Worm (Caenorhabditis elegans) whole organism, young adult: ENCODE measurements around the gene lap-1.
A peak's percentile ranks its signal among the peaks of the same experiment; 100 is the strongest.

Source experiments
- B0261.1 ChIP-seq: sonication (generic microtip); optimal IDR thresholded peaks from 2 replicates; lab custom pipeline; 2016; ENCODE audit warnings: mild to moderate bottlenecking, missing genetic modification characterization, moderate library complexity, missing compliant biosample characterization
- C06A6.2 ChIP-seq: fragments of 200-800 bp; sonication (Bioruptor generic); conservative IDR thresholded peaks from 2 replicates; pipeline ENCODE4 v1.3.6; 2022; ENCODE audit warnings: missing genetic modification characterization, missing compliant biosample characterization
- F22D6.2 ChIP-seq: sonication (generic microtip); optimal IDR thresholded peaks from 2 replicates; lab custom pipeline; 2016; ENCODE audit warnings: mild to moderate bottlenecking, missing genetic modification characterization, missing compliant biosample characterization
- F33H1.4 ChIP-seq: fragments of 200-800 bp; sonication (Bioruptor generic); IDR thresholded peaks from 2 replicates; pipeline ENCODE4 v1.3.6; 2022; ENCODE audit warnings: missing genetic modification reagents, missing genetic modification characterization, missing compliant biosample characterization
- F37B4.10 ChIP-seq: fragments of 200-800 bp; sonication (Bioruptor generic); IDR thresholded peaks from 2 replicates; pipeline ENCODE4 v1.3.6; 2022; ENCODE audit warnings: missing genetic modification characterization, missing compliant biosample characterization
- F57A8.1 ChIP-seq: fragments of 200-800 bp; sonication (Bioruptor generic); optimal IDR thresholded peaks from 2 replicates; lab custom pipeline; 2018; ENCODE audit warnings: mild to moderate bottlenecking, missing genetic modification characterization, moderate library complexity, missing compliant biosample characterization
- T26A5.8 ChIP-seq: sonication (generic microtip); optimal IDR thresholded peaks from 2 replicates; lab custom pipeline; 2016; ENCODE audit warnings: missing genetic modification characterization, missing compliant biosample characterization
- Y53F4B.3 ChIP-seq: fragments of 200-800 bp; sonication (Bioruptor generic); IDR thresholded peaks from 2 replicates; pipeline ENCODE4 v1.3.6; 2022; ENCODE audit warnings: missing genetic modification reagents, missing genetic modification characterization, missing compliant biosample characterization
- Y67H2A.10 ChIP-seq: fragments of 200-800 bp; sonication (Bioruptor generic); conservative IDR thresholded peaks from 2 replicates; pipeline ENCODE4 v1.3.6; 2022; ENCODE audit warnings: missing genetic modification reagents, missing genetic modification characterization, missing compliant biosample characterization
- akir-1 ChIP-seq: fragments of 200-800 bp; sonication (Bioruptor generic); optimal IDR thresholded peaks from 2 replicates; lab custom pipeline; 2018; ENCODE audit warnings: mild to moderate bottlenecking, missing genetic modification characterization, moderate library complexity, missing compliant biosample characterization
- athp-1 ChIP-seq: sonication (generic microtip); optimal IDR thresholded peaks from 2 replicates; lab custom pipeline; 2017; ENCODE audit warnings: mild to moderate bottlenecking, missing genetic modification characterization, missing compliant biosample characterization
- attf-6 ChIP-seq: fragments of 200-800 bp; sonication (Bioruptor generic); IDR thresholded peaks from 2 replicates; pipeline ENCODE4 v1.3.6; 2022; ENCODE audit warnings: missing genetic modification reagents, missing genetic modification characterization, missing compliant biosample characterization
- bed-2 ChIP-seq: fragments of 200-800 bp; sonication (Bioruptor generic); IDR thresholded peaks from 2 replicates; pipeline ENCODE4 v1.3.6; 2022; ENCODE audit warnings: missing genetic modification reagents, missing genetic modification characterization, missing compliant biosample characterization
- ceh-40 ChIP-seq: fragments of 200-800 bp; sonication (Bioruptor generic); IDR thresholded peaks from 2 replicates; pipeline ENCODE4 v1.3.6; 2022; ENCODE audit warnings: missing genetic modification characterization, missing compliant biosample characterization
- ceh-58 ChIP-seq: fragments of 200-800 bp; sonication (Bioruptor generic); IDR thresholded peaks from 2 replicates; pipeline ENCODE4 v1.3.6; 2022; ENCODE audit warnings: missing genetic modification characterization, missing compliant biosample characterization
- ceh-79 ChIP-seq: sonication (generic microtip); optimal IDR thresholded peaks from 2 replicates; lab custom pipeline; 2017; ENCODE audit warnings: mild to moderate bottlenecking, missing genetic modification characterization, missing compliant biosample characterization
- ceh-91 ChIP-seq: fragments of 200-800 bp; sonication (Bioruptor generic); IDR thresholded peaks from 2 replicates; pipeline ENCODE4 v1.3.6; 2022; ENCODE audit warnings: missing genetic modification reagents, missing genetic modification characterization, missing compliant biosample characterization
- dox-1 ChIP-seq: fragments of 200-800 bp; sonication (Bioruptor generic); IDR thresholded peaks from 2 replicates; pipeline ENCODE4 v1.3.6; 2022; ENCODE audit warnings: missing genetic modification reagents, missing genetic modification characterization, missing compliant biosample characterization
- dpff-1 ChIP-seq: sonication (generic microtip); optimal IDR thresholded peaks from 2 replicates; lab custom pipeline; 2017; ENCODE audit warnings: mild to moderate bottlenecking, missing genetic modification characterization, missing compliant biosample characterization
- ekl-4 ChIP-seq: fragments of 200-800 bp; sonication (Bioruptor generic); IDR thresholded peaks from 2 replicates; pipeline ENCODE4 v1.3.6; 2022; ENCODE audit warnings: missing genetic modification reagents, missing genetic modification characterization, missing compliant biosample characterization
- ets-4 ChIP-seq: fragments of 200-800 bp; sonication (Bioruptor generic); optimal IDR thresholded peaks from 2 replicates; lab custom pipeline; 2018; ENCODE audit warnings: mild to moderate bottlenecking, missing genetic modification characterization, missing compliant biosample characterization
- gei-17 ChIP-seq: fragments of 200-800 bp; sonication (Bioruptor generic); optimal IDR thresholded peaks from 2 replicates; lab custom pipeline; 2018; ENCODE audit warnings: mild to moderate bottlenecking, missing genetic modification characterization, missing compliant biosample characterization
- hlh-12 ChIP-seq: sonication (generic microtip); optimal IDR thresholded peaks from 2 replicates; lab custom pipeline; 2016; ENCODE audit warnings: missing genetic modification characterization, missing compliant biosample characterization
- hsf-1 ChIP-seq: fragments of 200-800 bp; sonication (Bioruptor generic); IDR thresholded peaks from 2 replicates; pipeline ENCODE4 v1.3.6; 2022; ENCODE audit warnings: missing genetic modification reagents, missing genetic modification characterization, missing compliant biosample characterization
- let-526 ChIP-seq: fragments of 200-800 bp; sonication (Bioruptor generic); IDR thresholded peaks from 2 replicates; pipeline ENCODE4 v1.3.6; 2022; ENCODE audit warnings: missing genetic modification reagents, missing genetic modification characterization, missing compliant biosample characterization
- lin-26 ChIP-seq: fragments of 200-800 bp; sonication (Bioruptor generic); IDR thresholded peaks from 2 replicates; pipeline ENCODE4 v1.3.6; 2022; ENCODE audit warnings: missing genetic modification reagents, missing genetic modification characterization, missing compliant biosample characterization
- lir-1 ChIP-seq: fragments of 200-800 bp; sonication (Bioruptor generic); conservative IDR thresholded peaks from 2 replicates; pipeline ENCODE4 v1.3.6; 2022; ENCODE audit warnings: missing genetic modification reagents, missing genetic modification characterization, missing compliant biosample characterization
- lsl-1 ChIP-seq: fragments of 200-800 bp; sonication (Bioruptor generic); optimal IDR thresholded peaks from 2 replicates; lab custom pipeline; 2018; ENCODE audit warnings: mild to moderate bottlenecking, missing genetic modification characterization, moderate library complexity, missing compliant biosample characterization
- madf-10 ChIP-seq: sonication (generic microtip); optimal IDR thresholded peaks from 2 replicates; lab custom pipeline; 2016; ENCODE audit warnings: mild to moderate bottlenecking, missing genetic modification characterization, missing compliant biosample characterization
- madf-3 ChIP-seq: fragments of 200-800 bp; sonication (Bioruptor generic); IDR thresholded peaks from 2 replicates; pipeline ENCODE4 v1.3.6; 2022; ENCODE audit warnings: missing genetic modification reagents, missing genetic modification characterization, missing compliant biosample characterization
- mcd-1 ChIP-seq: fragments of 200-800 bp; sonication (Bioruptor generic); IDR thresholded peaks from 2 replicates; pipeline ENCODE4 v1.3.6; 2022; ENCODE audit warnings: missing genetic modification reagents, missing genetic modification characterization, missing compliant biosample characterization
- mel-28 ChIP-seq: sonication (generic microtip); optimal IDR thresholded peaks from 2 replicates; lab custom pipeline; 2016; ENCODE audit warnings: borderline replicate concordance, mild to moderate bottlenecking, missing genetic modification characterization, missing compliant biosample characterization
- mes-4 ChIP-seq: sonication (generic microtip); optimal IDR thresholded peaks from 2 replicates; lab custom pipeline; 2016; ENCODE audit warnings: missing genotype, missing genetic modification characterization, missing compliant biosample characterization
- nfya-2 ChIP-seq: fragments of 200-800 bp; sonication (Bioruptor generic); IDR thresholded peaks from 2 replicates; pipeline ENCODE4 v1.3.6; 2022; ENCODE audit warnings: missing genetic modification reagents, missing genetic modification characterization, missing compliant biosample characterization
- nfyb-1 ChIP-seq: fragments of 200-800 bp; sonication (Bioruptor generic); IDR thresholded peaks from 2 replicates; pipeline ENCODE4 v1.3.6; 2022; ENCODE audit warnings: missing genetic modification reagents, missing genetic modification characterization, missing compliant biosample characterization
- nhr-120 ChIP-seq: fragments of 200-800 bp; sonication (Bioruptor generic); IDR thresholded peaks from 2 replicates; pipeline ENCODE4 v1.3.6; 2022; ENCODE audit warnings: missing genetic modification characterization, missing compliant biosample characterization
- nhr-27 ChIP-seq: fragments of 200-800 bp; sonication (Bioruptor generic); optimal IDR thresholded peaks from 2 replicates; lab custom pipeline; 2018; ENCODE audit warnings: mild to moderate bottlenecking, missing genetic modification characterization, moderate library complexity, missing compliant biosample characterization
- nhr-80 ChIP-seq: sonication (generic microtip); optimal IDR thresholded peaks from 2 replicates; lab custom pipeline; 2016; ENCODE audit warnings: missing genetic modification characterization, missing compliant biosample characterization
- pbrm-1 ChIP-seq: fragments of 200-800 bp; sonication (Bioruptor generic); IDR thresholded peaks from 2 replicates; pipeline ENCODE4 v1.3.6; 2022; ENCODE audit warnings: missing genetic modification reagents, missing genetic modification characterization, missing compliant biosample characterization
- repo-1 ChIP-seq: sonication (generic microtip); optimal IDR thresholded peaks from 2 replicates; lab custom pipeline; 2017; ENCODE audit warnings: mild to moderate bottlenecking, missing genetic modification characterization, missing compliant biosample characterization
- rpc-1 ChIP-seq, 2 experiments: fragments of 150-350 bp in 1 of 2; sonication (generic microtip) in 1 of 2; optimal IDR thresholded peaks; 2 replicates each; lab custom pipeline; 2014 to 2018; ENCODE audit warnings: missing biosample characterization in 1 of 2, missing genetic modification characterization in 1 of 2, missing genetic modification reagents in 1 of 2, missing genotype in 1 of 2
- snpc-4 ChIP-seq, 5 experiments: fragments of 150-350 bp in 1 of 5; sonication (generic microtip) in 4 of 5; optimal IDR thresholded peaks; 2 replicates each; lab custom pipeline; 2014 to 2018; ENCODE audit warnings: missing genetic modification characterization in 5 of 5, missing biosample characterization in 3 of 5, antibody characterized with exemption in 2 of 5, mild to moderate bottlenecking in 2 of 5, missing compliant biosample characterization in 2 of 5, missing genotype in 2 of 5, moderate library complexity in 2 of 5, missing genetic modification reagents in 1 of 5
- sptf-2 ChIP-seq: fragments of 200-800 bp; sonication (Bioruptor generic); optimal IDR thresholded peaks from 2 replicates; lab custom pipeline; 2018; ENCODE audit warnings: mild to moderate bottlenecking, missing genetic modification characterization, missing compliant biosample characterization
- ztf-18 ChIP-seq: sonication (generic microtip); optimal IDR thresholded peaks from 2 replicates; lab custom pipeline; 2016; ENCODE audit warnings: missing genotype, mild to moderate bottlenecking, missing genetic modification characterization, missing compliant biosample characterization
- ztf-25 ChIP-seq: fragments of 200-800 bp; sonication (Bioruptor generic); IDR thresholded peaks from 2 replicates; pipeline ENCODE4 v1.3.6; 2022; ENCODE audit warnings: missing genetic modification reagents, missing genetic modification characterization, missing compliant biosample characterization
- ztf-6 ChIP-seq: fragments of 200-800 bp; sonication (Bioruptor generic); IDR thresholded peaks from 2 replicates; pipeline ENCODE4 v1.3.6; 2022; ENCODE audit warnings: missing genetic modification reagents, missing genetic modification characterization, missing compliant biosample characterization

Gene lap-1

ce11 chrIII:8446940-8447403, 45.2 kb upstream of the lap-1 start, which contains the start of gene rpn-3 (continued):
- TF ChIP-seq attf-6 (GFP tag; lab: Robert Waterston, UW), result peak; percentile 48; the same call in 1 of the 2 replicates
- TF ChIP-seq nfyb-1 (GFP tag; lab: Robert Waterston, UW), result peak; percentile 95
- no peak for TF ChIP-seq ets-4 (GFP tag; lab: Kevin White, UChicago)
- TF ChIP-seq nhr-80 (tag; lab: Kevin White, UChicago), result peak; percentile 19
- TF ChIP-seq lir-1 (GFP tag; lab: Robert Waterston, UW), result peak; percentile 83
- no peak for TF ChIP-seq mes-4 (tag; lab: Kevin White, UChicago)
- peak; percentile 80 for TF ChIP-seq ceh-91 (GFP tag; lab: Robert Waterston, UW)
- peak; percentile 84 for TF ChIP-seq dox-1 (GFP tag; lab: Robert Waterston, UW)
- no peak for TF ChIP-seq F57A8.1 (GFP tag; lab: Kevin White, UChicago)
- no peak for TF ChIP-seq ceh-40 (GFP tag; lab: Robert Waterston, UW)
- TF ChIP-seq mcd-1, result peak; percentile 99
- no peak for TF ChIP-seq T26A5.8 (tag; lab: Kevin White, UChicago)
- no peak; the same call in 1 of the 2 replicates for TF ChIP-seq Y53F4B.3
- peak; percentile 86 for TF ChIP-seq madf-10 (tag; lab: Kevin White, UChicago)
- TF ChIP-seq nhr-120, result no peak
- peak; percentile 79 for TF ChIP-seq athp-1 (tag; lab: Kevin White, UChicago)
- TF ChIP-seq ceh-58 (GFP tag; lab: Robert Waterston, UW), result no peak
- peak; percentile 84 for TF ChIP-seq C06A6.2 (GFP tag; lab: Robert Waterston, UW)
- peak; percentile 85 for TF ChIP-seq F22D6.2 (tag; lab: Kevin White, UChicago)
- no peak for TF ChIP-seq F37B4.10 (GFP tag; lab: Robert Waterston, UW)
- peak; percentile 76; the same call in 1 of the 2 replicates for TF ChIP-seq bed-2
- peak; percentile 79 for TF ChIP-seq ceh-79 (tag; lab: Kevin White, UChicago)
- TF ChIP-seq repo-1 (tag; lab: Kevin White, UChicago), result peak; percentile 90
- TF ChIP-seq pbrm-1, result peak; percentile 93
- peak; percentile 3 for TF ChIP-seq mel-28 (tag; lab: Kevin White, UChicago)
- peak; percentile 76 for TF ChIP-seq rpc-1 (optimal IDR thresholded peaks at IDR 0.05; lab: Kevin White, UChicago)
- peak; percentile 13 for TF ChIP-seq rpc-1 (tag; optimal IDR thresholded peaks at IDR 0.05; lab: Kevin White, UChicago)
- peak; percentile 83; the same call in 1 of the 2 replicates for TF ChIP-seq let-526
- TF ChIP-seq madf-3, result peak; percentile 94
- TF ChIP-seq ekl-4 (GFP tag; lab: Robert Waterston, UW), result peak; percentile 98
- TF ChIP-seq dpff-1 (tag; lab: Kevin White, UChicago), result no peak
- TF ChIP-seq snpc-4 (GFP tag; optimal IDR thresholded peaks at IDR 0.05; lab: Kevin White, UChicago), result peak; percentile 38
- TF ChIP-seq snpc-4 (tag; optimal IDR thresholded peaks at IDR 0.05; lab: Kevin White, UChicago), result peak; percentile 46 to 84 (median 66)

ce11 chrIII:8446534-8446933, 44.8 kb upstream of the lap-1 start, which contains the start of gene hsp-110:
Gene hsp-110, minus strand, starts transcription at chrIII:8446909.
- TF ChIP-seq Y53F4B.3 (no peak), F33H1.4 (no peak; the same call in 1 of the 2 replicates), madf-3 (no peak), lsl-1 (GFP tag; lab: Kevin White, UChicago) (no peak), hlh-12 (tag; lab: Kevin White, UChicago) (no peak), Y67H2A.10 (no peak), madf-10 (tag; lab: Kevin White, UChicago) (no peak), gei-17 (no peak), dox-1 (GFP tag; lab: Robert Waterston, UW) (peak; percentile 82; the same call in 1 of the 2 replicates), pbrm-1 (0 out of 2 replicates have a peak, but pooled peaks have one; percentile 12), nfya-2 (no peak), sptf-2 (GFP tag; lab: Kevin White, UChicago) (peak; percentile 75), lin-26 (peak; percentile 67), B0261.1 (tag; lab: Kevin White, UChicago) (no peak), ztf-6 (GFP tag; lab: Robert Waterston, UW) (no peak), ekl-4 (GFP tag; lab: Robert Waterston, UW) (no peak; the same call in 1 of the 2 replicates), ztf-18 (tag; lab: Kevin White, UChicago) (peak; percentile 24), ztf-25 (GFP tag; lab: Robert Waterston, UW) (peak; percentile 18; the same call in 1 of the 2 replicates), akir-1 (no peak), ceh-40 (GFP tag; lab: Robert Waterston, UW) (peak; percentile 44; the same call in 1 of the 2 replicates), nhr-27 (no peak), snpc-4 (GFP tag; optimal IDR thresholded peaks at IDR 0.05; lab: Kevin White, UChicago) (no peak), snpc-4 (tag; optimal IDR thresholded peaks at IDR 0.05; lab: Kevin White, UChicago) (peak in 1 of 4 experiments; percentile 18), hsf-1 (no peak)
